Fruit fly (Drosophila melanogaster) whole organism, prepupa: ENCODE measurements around the gene CG15916.

Experiments
- Blimp-1 ChIP-seq: fragments of 200-800 bp; sonication (Bioruptor generic); optimal IDR thresholded peaks from 3 replicates; lab custom pipeline; 2017; ENCODE audit warnings: missing biosample characterization, missing genetic modification characterization, mild to moderate bottlenecking, moderate library complexity, missing genetic modification reagents
- CG10631 ChIP-seq: fragments of 200-800 bp; sonication (Bioruptor generic); optimal IDR thresholded peaks from 2 replicates; lab custom pipeline; 2016; ENCODE audit warnings: missing biosample characterization, missing genetic modification characterization
- CG10669 ChIP-seq: fragments of 200-800 bp; sonication (Bioruptor generic); optimal IDR thresholded peaks from 3 replicates; lab custom pipeline; 2018; ENCODE audit warnings: missing biosample characterization, mild to moderate bottlenecking, missing genetic modification characterization, moderate library complexity
- CG11294 ChIP-seq: fragments of 200-800 bp; sonication (Bioruptor generic); IDR thresholded peaks from 2 replicates; pipeline ENCODE4 v1.3.6; 2022; ENCODE audit warnings: missing biosample characterization, missing genetic modification characterization
- CG11762 ChIP-seq: fragments of 200-800 bp; sonication (Bioruptor generic); optimal IDR thresholded peaks from 3 replicates; lab custom pipeline; 2016; ENCODE audit warnings: missing biosample characterization, missing genetic modification characterization; ENCODE audit not compliant: insufficient read depth
- CG11902 ChIP-seq: fragments of 200-800 bp; sonication (Bioruptor generic); optimal IDR thresholded peaks from 3 replicates; lab custom pipeline; 2016; ENCODE audit warnings: missing biosample characterization, missing genetic modification characterization
- CG16779 ChIP-seq: fragments of 200-800 bp; sonication (Bioruptor generic); optimal IDR thresholded peaks from 3 replicates; lab custom pipeline; 2017; ENCODE audit warnings: missing biosample characterization, mild to moderate bottlenecking, missing genetic modification characterization
- CG3032 ChIP-seq: fragments of 200-800 bp; optimal IDR thresholded peaks from 2 replicates; lab custom pipeline; 2019; ENCODE audit warnings: missing biosample characterization, mild to moderate bottlenecking, missing genetic modification characterization, moderate library complexity
- CG32006 ChIP-seq: fragments of 200-800 bp; sonication (Bioruptor generic); optimal IDR thresholded peaks from 3 replicates; lab custom pipeline; 2017; ENCODE audit warnings: missing biosample characterization, mild to moderate bottlenecking, missing genetic modification characterization
- CG4318 ChIP-seq: fragments of 200-800 bp; sonication (Bioruptor generic); optimal IDR thresholded peaks from 3 replicates; lab custom pipeline; 2017; ENCODE audit warnings: missing biosample characterization, mild to moderate bottlenecking, missing genetic modification characterization
- CG6276 ChIP-seq: fragments of 200-800 bp; sonication (Bioruptor generic); optimal IDR thresholded peaks from 2 replicates; lab custom pipeline; 2017; ENCODE audit warnings: missing biosample characterization, mild to moderate bottlenecking, missing genetic modification characterization
- CG7368 ChIP-seq: fragments of 200-800 bp; sonication (Bioruptor generic); optimal IDR thresholded peaks from 3 replicates; lab custom pipeline; 2016; ENCODE audit warnings: missing biosample characterization, missing genetic modification characterization
- CG8119 ChIP-seq: fragments of 200-800 bp; sonication (Bioruptor generic); IDR thresholded peaks from 3 replicates; pipeline ENCODE4 v1.3.6; 2022; ENCODE audit warnings: missing biosample characterization, missing genetic modification characterization
- CG8319 ChIP-seq: fragments of 200-800 bp; sonication (Bioruptor generic); optimal IDR thresholded peaks from 3 replicates; lab custom pipeline; 2016; ENCODE audit warnings: missing biosample characterization, missing genetic modification characterization
- CG8632 ChIP-seq: fragments of 200-800 bp; sonication (Bioruptor generic); optimal IDR thresholded peaks from 3 replicates; lab custom pipeline; 2016; ENCODE audit warnings: missing biosample characterization, missing genetic modification characterization
- CG9139 ChIP-seq: fragments of 200-800 bp; sonication (Bioruptor generic); optimal IDR thresholded peaks from 3 replicates; lab custom pipeline; 2017; ENCODE audit warnings: missing biosample characterization, mild to moderate bottlenecking, missing genetic modification characterization
- Eip75B ChIP-seq: fragments of 200-800 bp; sonication (Bioruptor generic); optimal IDR thresholded peaks from 3 replicates; lab custom pipeline; 2016; ENCODE audit warnings: missing biosample characterization, missing genetic modification characterization
- Eip78C ChIP-seq: fragments of 200-800 bp; sonication (Bioruptor generic); peaks from one replicate; lab custom pipeline; 2016; ENCODE audit warnings: missing biosample characterization, missing genetic modification characterization
- Eip93F ChIP-seq: fragments of 200-800 bp; sonication (Bioruptor generic); optimal IDR thresholded peaks from 2 replicates; lab custom pipeline; 2016; ENCODE audit warnings: missing biosample characterization, mild to moderate bottlenecking, missing genetic modification characterization
- Ets21C ChIP-seq: fragments of 200-800 bp; sonication (Bioruptor generic); optimal IDR thresholded peaks from 3 replicates; lab custom pipeline; 2016; ENCODE audit warnings: missing biosample characterization, missing genetic modification characterization
- Ets96B ChIP-seq: fragments of 200-800 bp; optimal IDR thresholded peaks from 2 replicates; lab custom pipeline; 2019; ENCODE audit warnings: missing biosample characterization, mild to moderate bottlenecking, missing genetic modification characterization, moderate library complexity
- Hr38 ChIP-seq: sonication (Bioruptor generic); optimal IDR thresholded peaks from 2 replicates; lab custom pipeline; 2016; ENCODE audit warnings: missing biosample characterization, missing genetic modification characterization
- Hr39 ChIP-seq: fragments of 200-800 bp; sonication (Bioruptor generic); optimal IDR thresholded peaks from 2 replicates; lab custom pipeline; 2016; ENCODE audit warnings: missing biosample characterization, missing genetic modification characterization
- Hr4 ChIP-seq: fragments of 200-800 bp; sonication (Bioruptor generic); optimal IDR thresholded peaks from 3 replicates; lab custom pipeline; 2016; ENCODE audit warnings: missing biosample characterization, missing genetic modification characterization
- Lpt ChIP-seq: fragments of 200-800 bp; sonication (Bioruptor generic); optimal IDR thresholded peaks from 3 replicates; lab custom pipeline; 2016; ENCODE audit warnings: missing biosample characterization, missing genetic modification characterization
- Met ChIP-seq: fragments of 200-800 bp; sonication (Bioruptor generic); optimal IDR thresholded peaks from 3 replicates; lab custom pipeline; 2016; ENCODE audit warnings: missing biosample characterization, missing genetic modification characterization
- OdsH ChIP-seq: fragments of 200-800 bp; sonication (Bioruptor generic); optimal IDR thresholded peaks from 3 replicates; lab custom pipeline; 2016; ENCODE audit warnings: missing biosample characterization, missing genetic modification characterization
- Smox ChIP-seq: fragments of 200-800 bp; sonication (Bioruptor generic); optimal IDR thresholded peaks from 3 replicates; lab custom pipeline; 2016; ENCODE audit warnings: missing biosample characterization, missing genetic modification characterization
- Sox14 ChIP-seq: fragments of 200-800 bp; sonication (Bioruptor generic); optimal IDR thresholded peaks from 3 replicates; lab custom pipeline; 2016; ENCODE audit warnings: missing biosample characterization, missing genetic modification characterization
- Sox15 ChIP-seq: fragments of 200-800 bp; sonication (Bioruptor generic); optimal IDR thresholded peaks from 3 replicates; lab custom pipeline; 2016; ENCODE audit warnings: missing biosample characterization, missing genetic modification characterization
- achi ChIP-seq: fragments of 200-800 bp; sonication (Bioruptor generic); optimal IDR thresholded peaks from 3 replicates; lab custom pipeline; 2016; ENCODE audit warnings: missing biosample characterization, missing genetic modification characterization
- acj6 ChIP-seq: fragments of 200-800 bp; sonication (Bioruptor generic); optimal IDR thresholded peaks from 3 replicates; lab custom pipeline; 2016; ENCODE audit warnings: missing biosample characterization, missing genetic modification characterization
- dsx ChIP-seq: fragments of 200-800 bp; optimal IDR thresholded peaks from 3 replicates; lab custom pipeline; 2019; ENCODE audit warnings: missing biosample characterization, mild to moderate bottlenecking, missing genetic modification characterization, moderate library complexity; ENCODE audit not compliant: poor library complexity, severe bottlenecking
- esn ChIP-seq: fragments of 200-800 bp; sonication (Bioruptor generic); optimal IDR thresholded peaks from 2 replicates; lab custom pipeline; 2016; ENCODE audit warnings: missing biosample characterization, mild to moderate bottlenecking, missing genetic modification characterization, moderate library complexity
- fd59A ChIP-seq: fragments of 200-800 bp; sonication (Bioruptor generic); optimal IDR thresholded peaks from 2 replicates; lab custom pipeline; 2017; ENCODE audit warnings: missing biosample characterization, mild to moderate bottlenecking, missing genetic modification characterization, missing genetic modification reagents
- fkh ChIP-seq: fragments of 200-800 bp; sonication (Bioruptor generic); optimal IDR thresholded peaks from 3 replicates; lab custom pipeline; 2017; ENCODE audit warnings: missing biosample characterization, mild to moderate bottlenecking, missing genetic modification characterization, moderate library complexity
- lz ChIP-seq: fragments of 200-800 bp; sonication (Bioruptor generic); optimal IDR thresholded peaks from 3 replicates; lab custom pipeline; 2016; ENCODE audit warnings: missing biosample characterization, missing genetic modification characterization
- net ChIP-seq: fragments of 200-800 bp; sonication (Bioruptor generic); optimal IDR thresholded peaks from 3 replicates; lab custom pipeline; 2016; ENCODE audit warnings: missing biosample characterization, missing genetic modification characterization
- pdm3 ChIP-seq: fragments of 200-800 bp; sonication (Bioruptor generic); optimal IDR thresholded peaks from 3 replicates; lab custom pipeline; 2016; ENCODE audit warnings: missing biosample characterization, missing genetic modification characterization
- salr ChIP-seq, 2 experiments: fragments of 200-800 bp; sonication (Bioruptor generic); optimal IDR thresholded peaks; 3 replicates each; lab custom pipeline; 2016 to 2018; ENCODE audit warnings: missing biosample characterization in 2 of 2, missing genetic modification characterization in 2 of 2, mild to moderate bottlenecking in 1 of 2
- vri ChIP-seq: fragments of 200-800 bp; sonication (Bioruptor generic); optimal IDR thresholded peaks from 3 replicates; lab custom pipeline; 2016; ENCODE audit warnings: missing biosample characterization, mild to moderate bottlenecking, missing genetic modification characterization

The CG15916 gene

DNA sequence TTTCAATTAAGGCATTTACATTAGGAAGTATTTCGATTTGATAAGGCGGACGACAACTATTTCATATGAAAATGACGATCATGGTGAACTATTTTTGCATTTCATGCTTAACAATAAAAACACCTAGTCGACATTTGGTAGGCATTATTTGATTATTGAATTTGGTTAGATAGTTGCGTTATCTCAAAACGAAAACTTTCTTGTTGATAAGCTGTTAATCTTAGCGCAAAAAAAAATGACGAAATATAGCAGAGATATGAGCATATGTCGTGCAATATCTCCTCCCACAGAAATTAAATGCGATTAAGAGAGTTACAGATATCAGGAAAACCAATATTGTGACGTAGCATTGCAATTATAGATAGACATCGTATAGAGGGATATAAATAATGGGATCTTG lies 1.6 kb upstream of the CG15916 start:
- TF ChIP-seq net (GFP tag; lab: Kevin White, UChicago), result no peak
- TF ChIP-seq Eip93F (GFP tag; lab: Kevin White, UChicago), result no peak
- TF ChIP-seq CG7368 (GFP tag; lab: Kevin White, UChicago), result no peak
- TF ChIP-seq Hr39 (GFP tag; lab: Kevin White, UChicago), result no peak
- no peak for TF ChIP-seq CG32006 (GFP tag; lab: Kevin White, UChicago)
- TF ChIP-seq Met (GFP tag; lab: Kevin White, UChicago), result no peak
- no peak for TF ChIP-seq Hr4 (GFP tag; lab: Kevin White, UChicago)
- TF ChIP-seq, all 60 proteins: peak for 0

DNA sequence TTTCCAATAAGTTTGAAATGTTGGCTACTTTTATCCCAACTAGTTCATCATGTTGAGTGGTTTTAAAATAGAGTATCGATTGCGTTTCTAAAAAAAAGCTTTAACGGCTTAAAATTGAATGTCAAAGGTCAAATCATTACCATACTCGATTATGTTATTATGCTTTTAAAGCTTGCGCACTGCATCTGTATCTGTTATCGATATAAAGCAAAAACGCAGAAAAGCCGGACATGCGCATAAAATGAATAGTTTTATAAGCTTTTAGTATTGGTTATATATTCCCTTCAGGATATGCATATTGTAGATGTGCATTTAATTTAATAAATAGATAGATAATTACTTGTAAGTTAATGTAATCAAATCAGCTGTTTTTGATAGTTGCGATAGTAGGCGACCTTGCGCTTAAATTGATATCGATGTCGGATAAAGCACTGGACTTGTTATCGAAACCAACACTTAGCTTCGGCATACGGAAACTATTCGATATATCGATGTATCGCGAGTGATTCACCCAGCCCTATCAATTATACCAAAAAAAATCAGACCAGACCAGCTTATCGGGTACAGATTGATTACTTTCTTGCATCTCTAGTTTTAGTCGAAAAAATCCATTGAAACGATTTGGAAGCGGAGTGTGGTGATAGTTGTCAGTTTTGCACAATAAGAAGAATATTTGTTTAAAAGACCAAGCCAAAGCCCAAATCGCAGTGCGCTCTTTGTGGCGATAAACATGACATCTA lies 1.4 kb downstream of the CG15916 start, which contains the start of gene shi:
Gene shi (plus strand): TSS at position 511 of the 740 bp plus-strand sequence.
- TF ChIP-seq dsx (GFP tag; lab: Kevin White, UChicago) (no peak), CG8632 (GFP tag; lab: Kevin White, UChicago) (no peak), achi (no peak), CG32006 (GFP tag; lab: Kevin White, UChicago) (no peak), CG3032 (tag; lab: Kevin White, UChicago) (no peak), net (GFP tag; lab: Kevin White, UChicago) (no peak), vri (GFP tag; lab: Kevin White, UChicago) (no peak), CG11902 (no peak), esn (GFP tag; lab: Kevin White, UChicago) (peak; percentile 36), OdsH (GFP tag; lab: Kevin White, UChicago) (no peak), acj6 (no peak), Met (GFP tag; lab: Kevin White, UChicago) (no peak), Sox15 (no peak), Eip78C (GFP tag; lab: Kevin White, UChicago) (peak; percentile 45), Ets21C (no peak), CG8319 (GFP tag; lab: Kevin White, UChicago) (no peak), Lpt (GFP tag; lab: Kevin White, UChicago) (no peak), CG16779 (no peak), Eip75B (GFP tag; lab: Kevin White, UChicago) (no peak), CG8119 (GFP tag; lab: Robert Waterston, UW) (no peak), pdm3 (GFP tag; lab: Kevin White, UChicago) (no peak), lz (GFP tag; lab: Kevin White, UChicago) (peak; percentile 6), Ets96B (tag; lab: Kevin White, UChicago) (no peak), CG11294 (GFP tag; lab: Robert Waterston, UW) (no peak), salr (GFP tag; optimal IDR thresholded peaks at IDR 0.05; lab: Kevin White, UChicago) (no peak), Hr38 (GFP tag; lab: Kevin White, UChicago) (no peak), fd59A (GFP tag; lab: Kevin White, UChicago) (no peak), CG10669 (no peak), Smox (GFP tag; lab: Kevin White, UChicago) (no peak), fkh (GFP tag; lab: Kevin White, UChicago) (no peak), CG6276 (GFP tag; lab: Kevin White, UChicago) (no peak), Blimp-1 (GFP tag; lab: Kevin White, UChicago) (no peak), CG4318 (GFP tag; lab: Kevin White, UChicago) (no peak), CG11762 (no peak), CG9139 (GFP tag; lab: Kevin White, UChicago) (no peak), Sox14 (GFP tag; lab: Kevin White, UChicago) (peak; percentile 18), CG10631 (GFP tag; lab: Kevin White, UChicago) (peak; percentile 15)
- TF ChIP-seq, all 60 proteins: peak for 5
